Fruit fly (Drosophila melanogaster) whole organism, embryonic: ENCODE data around the gene Doc1.

Experiments
- CG1024 ChIP-seq: fragments of 200-800 bp; sonication (Bioruptor generic); IDR thresholded peaks from 2 replicates; pipeline ENCODE4 v1.3.6; 2022; ENCODE audit warnings: missing biosample characterization, missing genetic modification characterization
- CG10274 ChIP-seq: fragments of 200-800 bp; sonication (Bioruptor generic); optimal IDR thresholded peaks from 3 replicates; lab custom pipeline; 2017; ENCODE audit warnings: missing biosample characterization, mild to moderate bottlenecking, missing genetic modification characterization
- CG10431 ChIP-seq: fragments of 200-800 bp; sonication (Bioruptor generic); optimal IDR thresholded peaks from 3 replicates; lab custom pipeline; 2018; ENCODE audit warnings: missing biosample characterization, mild to moderate bottlenecking, missing genetic modification characterization
- CG10543 ChIP-seq: fragments of 200-800 bp; sonication (Bioruptor generic); optimal IDR thresholded peaks from 3 replicates; lab custom pipeline; 2017; ENCODE audit warnings: missing biosample characterization, mild to moderate bottlenecking, missing genetic modification characterization, moderate library complexity
- CG10565 ChIP-seq: fragments of 200-800 bp; sonication (Bioruptor generic); optimal IDR thresholded peaks from 3 replicates; lab custom pipeline; 2016; ENCODE audit warnings: missing biosample characterization, mild to moderate bottlenecking, missing genetic modification characterization
- CG10654 ChIP-seq: fragments of 200-800 bp; sonication (Bioruptor generic); optimal IDR thresholded peaks from 2 replicates; lab custom pipeline; 2016; ENCODE audit warnings: missing biosample characterization, missing genetic modification characterization
- CG10979 ChIP-seq: fragments of 200-800 bp; sonication (Bioruptor generic); optimal IDR thresholded peaks from 2 replicates; lab custom pipeline; 2018; ENCODE audit warnings: missing biosample characterization, mild to moderate bottlenecking, missing genetic modification characterization, moderate library complexity
- CG11456 ChIP-seq: fragments of 200-800 bp; sonication (Bioruptor generic); IDR thresholded peaks from 3 replicates; pipeline ENCODE4 v1.3.6; 2022; ENCODE audit warnings: missing biosample characterization, missing genetic modification characterization
- CG12219 ChIP-seq: fragments of 200-800 bp; sonication (Bioruptor generic); optimal IDR thresholded peaks from 3 replicates; lab custom pipeline; 2018; ENCODE audit warnings: missing biosample characterization, mild to moderate bottlenecking, missing genetic modification characterization
- CG12744 ChIP-seq: fragments of 200-800 bp; sonication (Bioruptor generic); optimal IDR thresholded peaks from 2 replicates; lab custom pipeline; 2016; ENCODE audit warnings: missing biosample characterization, missing genetic modification characterization
- CG15269 ChIP-seq: fragments of 200-800 bp; sonication (Bioruptor generic); optimal IDR thresholded peaks from 2 replicates; lab custom pipeline; 2018; ENCODE audit warnings: missing biosample characterization, mild to moderate bottlenecking, missing genetic modification characterization, moderate library complexity
- CG1602 ChIP-seq: fragments of 200-800 bp; sonication (Bioruptor generic); optimal IDR thresholded peaks from 3 replicates; lab custom pipeline; 2016; ENCODE audit warnings: missing biosample characterization, missing genetic modification characterization
- CG16779 ChIP-seq: fragments of 200-800 bp; sonication (Bioruptor generic); IDR thresholded peaks from 2 replicates; pipeline ENCODE4 v1.3.6; 2022; ENCODE audit warnings: missing biosample characterization, missing genetic modification characterization
- CG16863 ChIP-seq: fragments of 200-800 bp; sonication (Bioruptor generic); optimal IDR thresholded peaks from 3 replicates; lab custom pipeline; 2016; ENCODE audit warnings: missing biosample characterization, missing genetic modification characterization
- CG17359 ChIP-seq: fragments of 200-800 bp; sonication (Bioruptor generic); optimal IDR thresholded peaks from 3 replicates; lab custom pipeline; 2018; ENCODE audit warnings: missing biosample characterization, mild to moderate bottlenecking, missing genetic modification characterization, moderate library complexity
- CG18011 ChIP-seq: fragments of 200-800 bp; sonication (Bioruptor generic); optimal IDR thresholded peaks from 2 replicates; lab custom pipeline; 2017; ENCODE audit warnings: missing biosample characterization, missing genetic modification characterization, mild to moderate bottlenecking, moderate library complexity, missing genotype
- CG2116 ChIP-seq: fragments of 200-800 bp; sonication (Bioruptor generic); optimal IDR thresholded peaks from 3 replicates; lab custom pipeline; 2018; ENCODE audit warnings: missing biosample characterization, mild to moderate bottlenecking, missing genetic modification characterization
- CG30403 ChIP-seq: fragments of 200-800 bp; sonication (Bioruptor generic); optimal IDR thresholded peaks from 3 replicates; lab custom pipeline; 2016; ENCODE audit warnings: missing biosample characterization, missing genetic modification characterization
- CG6254 ChIP-seq: fragments of 200-800 bp; sonication (Bioruptor generic); optimal IDR thresholded peaks from 3 replicates; lab custom pipeline; 2017; ENCODE audit warnings: mild to moderate bottlenecking, missing biosample characterization, missing genetic modification reagents, missing genetic modification characterization
- CG7556 ChIP-seq: fragments of 200-800 bp; sonication (Bioruptor generic); optimal IDR thresholded peaks from 2 replicates; lab custom pipeline; 2017; ENCODE audit warnings: missing biosample characterization, mild to moderate bottlenecking, missing genetic modification characterization
- CG8290 ChIP-seq, 3 experiments: fragments of 200-800 bp; sonication (Bioruptor generic); optimal IDR thresholded peaks; 2 replicates each; lab custom pipeline; 2016 to 2019; ENCODE audit warnings: missing biosample characterization in 3 of 3, missing genetic modification characterization in 3 of 3, mild to moderate bottlenecking in 2 of 3, moderate library complexity in 1 of 3
- CkIIα-i1 ChIP-seq: fragments of 200-800 bp; sonication (Bioruptor generic); IDR thresholded peaks from 2 replicates; pipeline ENCODE4 v1.3.6; 2022; ENCODE audit warnings: missing biosample characterization, missing genetic modification characterization
- CrebB ChIP-seq: fragments of 200-800 bp; sonication (Bioruptor generic); optimal IDR thresholded peaks from 3 replicates; lab custom pipeline; 2018; ENCODE audit warnings: missing biosample characterization, mild to moderate bottlenecking, missing genetic modification characterization
- Doc2 ChIP-seq: fragments of 200-800 bp; sonication (Bioruptor generic); IDR thresholded peaks from 2 replicates; pipeline ENCODE4 v1.3.6; 2022; ENCODE audit warnings: missing biosample characterization, missing genetic modification characterization
- Drgx ChIP-seq: fragments of 200-800 bp; sonication (Bioruptor generic); IDR thresholded peaks from 2 replicates; pipeline ENCODE4 v1.3.6; 2022; ENCODE audit warnings: missing biosample characterization, missing genetic modification characterization
- Eip74EF ChIP-seq, 2 experiments: fragments of 200-800 bp in 1 of 2; fragments of >200 bp in 1 of 2; sonication (Bioruptor generic) in 1 of 2; optimal IDR thresholded peaks; 2 replicates each; lab custom pipeline; 2017 to 2019; ENCODE audit warnings: missing biosample characterization in 2 of 2, missing genetic modification characterization in 2 of 2, mild to moderate bottlenecking in 1 of 2, moderate library complexity in 1 of 2
- Fer3 ChIP-seq: fragments of 200-800 bp; sonication (Bioruptor generic); optimal IDR thresholded peaks from 2 replicates; lab custom pipeline; 2018; ENCODE audit warnings: missing biosample characterization, mild to moderate bottlenecking, missing genetic modification characterization, moderate library complexity
- GATAe ChIP-seq: fragments of 200-800 bp; sonication (Bioruptor generic); conservative IDR thresholded peaks from 2 replicates; pipeline ENCODE4 v1.3.6; 2022; ENCODE audit warnings: missing biosample characterization, missing genetic modification characterization
- Gug ChIP-seq: fragments of 200-800 bp; sonication (Bioruptor generic); IDR thresholded peaks from 4 replicates; pipeline ENCODE4 v1.3.6; 2022; ENCODE audit warnings: missing biosample characterization, missing genetic modification characterization
- HLH4C ChIP-seq: fragments of 200-800 bp; sonication (Bioruptor generic); IDR thresholded peaks from 3 replicates; pipeline ENCODE4 v1.3.6; 2022; ENCODE audit warnings: missing biosample characterization, missing genetic modification characterization; ENCODE audit not compliant: partially characterized antibody
- Hey ChIP-seq: fragments of 200-800 bp; sonication (Bioruptor generic); optimal IDR thresholded peaks from 3 replicates; lab custom pipeline; 2018; ENCODE audit warnings: missing biosample characterization, mild to moderate bottlenecking, missing genetic modification characterization
- Kr ChIP-seq: fragments of 200-800 bp; sonication (Bioruptor generic); optimal IDR thresholded peaks from 2 replicates; lab custom pipeline; 2017; ENCODE audit warnings: missing biosample characterization, mild to moderate bottlenecking, missing genetic modification characterization
- MTF-1 ChIP-seq: fragments of 200-800 bp; sonication (Bioruptor generic); optimal IDR thresholded peaks from 2 replicates; lab custom pipeline; 2018; ENCODE audit warnings: missing biosample characterization, mild to moderate bottlenecking, missing genetic modification characterization, borderline replicate concordance
- Pdp1 ChIP-seq, 2 experiments: fragments of 200-800 bp; sonication (Bioruptor generic); optimal IDR thresholded peaks; 3 replicates each; lab custom pipeline; 2016; ENCODE audit warnings: missing biosample characterization in 2 of 2, missing genetic modification characterization in 2 of 2, mild to moderate bottlenecking in 1 of 2, moderate library complexity in 1 of 2
- Trl ChIP-seq, 3 experiments: fragments of >200 bp in 2 of 3; fragments of 200-800 bp in 1 of 3; sonication (Bioruptor generic) in 1 of 3; optimal IDR thresholded peaks; 2 replicates in 1 of 3; 3 replicates in 2 of 3; lab custom pipeline; 2016 to 2017; ENCODE audit warnings: missing biosample characterization in 1 of 3, missing genetic modification characterization in 1 of 3
- ash1 ChIP-seq: fragments of 200-800 bp; sonication (Bioruptor generic); optimal IDR thresholded peaks from 2 replicates; lab custom pipeline; 2018; ENCODE audit warnings: missing biosample characterization, mild to moderate bottlenecking, missing genetic modification characterization
- fd64A ChIP-seq: fragments of 200-800 bp; sonication (Bioruptor generic); optimal IDR thresholded peaks from 3 replicates; lab custom pipeline; 2018; ENCODE audit warnings: missing biosample characterization, mild to moderate bottlenecking, missing genetic modification characterization
- gcm ChIP-seq: fragments of 200-800 bp; sonication (Bioruptor generic); optimal IDR thresholded peaks from 2 replicates; lab custom pipeline; 2019; ENCODE audit warnings: missing biosample characterization, mild to moderate bottlenecking, missing genetic modification characterization, moderate library complexity
- ind ChIP-seq: fragments of 200-800 bp; sonication (Bioruptor generic); optimal IDR thresholded peaks from 3 replicates; lab custom pipeline; 2016; ENCODE audit warnings: missing biosample characterization, missing genetic modification characterization
- jigr1 ChIP-seq: fragments of 200-800 bp; sonication (Bioruptor generic); IDR thresholded peaks from 3 replicates; pipeline ENCODE4 v1.3.6; 2022; ENCODE audit warnings: missing biosample characterization, missing genetic modification characterization
- lilli ChIP-seq: fragments of 200-800 bp; sonication (Bioruptor generic); optimal IDR thresholded peaks from 3 replicates; lab custom pipeline; 2016; ENCODE audit warnings: missing biosample characterization, missing genetic modification characterization
- nerfin-1 ChIP-seq: fragments of 200-800 bp; sonication (Bioruptor generic); optimal IDR thresholded peaks from 3 replicates; lab custom pipeline; 2019; ENCODE audit warnings: missing biosample characterization, mild to moderate bottlenecking, missing genetic modification characterization, moderate library complexity
- nmo ChIP-seq: fragments of 200-800 bp; sonication (Bioruptor generic); optimal IDR thresholded peaks from 2 replicates; lab custom pipeline; 2018; ENCODE audit warnings: missing biosample characterization, mild to moderate bottlenecking, missing genetic modification characterization, moderate library complexity
- pho ChIP-seq: fragments of 200-800 bp; sonication (Bioruptor generic); optimal IDR thresholded peaks from 2 replicates; lab custom pipeline; 2016; ENCODE audit warnings: missing biosample characterization, missing genetic modification characterization
- ro ChIP-seq: fragments of 200-800 bp; sonication (Bioruptor generic); IDR thresholded peaks from 2 replicates; pipeline ENCODE4 v1.3.6; 2022; ENCODE audit warnings: missing biosample characterization, missing genetic modification characterization
- salm ChIP-seq: fragments of 200-800 bp; sonication (Bioruptor generic); optimal IDR thresholded peaks from 2 replicates; lab custom pipeline; 2018; ENCODE audit warnings: missing biosample characterization, mild to moderate bottlenecking, missing genetic modification characterization
- schlank ChIP-seq: fragments of 200-800 bp; sonication (Bioruptor generic); optimal IDR thresholded peaks from 2 replicates; lab custom pipeline; 2018; ENCODE audit warnings: missing biosample characterization, mild to moderate bottlenecking, missing genetic modification characterization
- sd ChIP-seq: fragments of 200-800 bp; sonication (Bioruptor generic); optimal IDR thresholded peaks from 3 replicates; lab custom pipeline; 2018; ENCODE audit warnings: missing biosample characterization, mild to moderate bottlenecking, missing genetic modification characterization, moderate library complexity
- slou ChIP-seq: fragments of 200-800 bp; sonication (Bioruptor generic); optimal IDR thresholded peaks from 3 replicates; lab custom pipeline; 2016; ENCODE audit warnings: missing biosample characterization, missing genetic modification characterization
- trem ChIP-seq: fragments of 200-800 bp; optimal IDR thresholded peaks from 3 replicates; lab custom pipeline; 2019; ENCODE audit warnings: missing biosample characterization, mild to moderate bottlenecking, missing genetic modification characterization, moderate library complexity

Gene Doc1

dm6 chr3L:9004788-9005246, 36.4 kb upstream of the Doc1 start, which contains the start of gene Doc3 (continued):
- TF ChIP-seq Pdp1 (GFP tag; optimal IDR thresholded peaks at IDR 0.05; lab: Kevin White, UChicago): peak in 1 of 2 experiments; percentile 74
- TF ChIP-seq ro (GFP tag; lab: Robert Waterston, UW): no peak
- no peak for TF ChIP-seq CG12744 (GFP tag; lab: Kevin White, UChicago)
- TF ChIP-seq slou (GFP tag; lab: Kevin White, UChicago): no peak
- TF ChIP-seq Kr (GFP tag; lab: Kevin White, UChicago): no peak
- no peak for TF ChIP-seq CG12219 (GFP tag; lab: Kevin White, UChicago)
- TF ChIP-seq CG17359 (tag; lab: Kevin White, UChicago): no peak
- TF ChIP-seq CG10979 (tag; lab: Kevin White, UChicago): no peak
- no peak for TF ChIP-seq Gug
- TF ChIP-seq trem (tag; lab: Kevin White, UChicago): no peak
- TF ChIP-seq Eip74EF (GFP tag; optimal IDR thresholded peaks at IDR 0.05; lab: Kevin White, UChicago): no peak
- TF ChIP-seq CG2116 (GFP tag; lab: Kevin White, UChicago): no peak
- TF ChIP-seq CG10654 (GFP tag; lab: Kevin White, UChicago): no peak
- no peak for TF ChIP-seq MTF-1 (GFP tag; lab: Kevin White, UChicago)
- no peak for TF ChIP-seq ind
- TF ChIP-seq Trl (optimal IDR thresholded peaks at IDR 0.05; lab: Kevin White, UChicago): peak; percentile 49 to 60
- TF ChIP-seq Trl (GFP tag; optimal IDR thresholded peaks at IDR 0.05; lab: Kevin White, UChicago): no peak
- TF ChIP-seq Fer3 (tag; lab: Kevin White, UChicago): no peak
- no peak for TF ChIP-seq schlank
- no peak for TF ChIP-seq CG10565 (GFP tag; lab: Kevin White, UChicago)
- no peak for TF ChIP-seq CG16863 (GFP tag; lab: Kevin White, UChicago)
- TF ChIP-seq Hey: no peak
- TF ChIP-seq lilli (GFP tag; lab: Kevin White, UChicago): no peak
- no peak for TF ChIP-seq Drgx
- no peak for TF ChIP-seq CrebB (tag; lab: Kevin White, UChicago)
- TF ChIP-seq CG1602 (GFP tag; lab: Kevin White, UChicago): no peak
- no peak for TF ChIP-seq ash1 (GFP tag; lab: Kevin White, UChicago)
- TF ChIP-seq CG18011 (GFP tag; lab: Kevin White, UChicago): no peak
- TF ChIP-seq nerfin-1 (tag; lab: Kevin White, UChicago): no peak
- TF ChIP-seq CG10274 (GFP tag; lab: Kevin White, UChicago): no peak
- no peak for TF ChIP-seq CG1024 (GFP tag; lab: Robert Waterston, UW)
- TF ChIP-seq GATAe (GFP tag; lab: Robert Waterston, UW): peak; percentile 82
- TF ChIP-seq nmo (GFP tag; lab: Kevin White, UChicago): no peak
- TF ChIP-seq CkIIα-i1 (GFP tag; lab: Robert Waterston, UW): no peak
- no peak for TF ChIP-seq fd64A
- TF ChIP-seq Doc2 (GFP tag; lab: Robert Waterston, UW): no peak
- TF ChIP-seq HLH4C (GFP tag; lab: Robert Waterston, UW): 0 out of 3 replicates have a peak, but pooled peaks have one; percentile 41
- TF ChIP-seq sd (tag; lab: Kevin White, UChicago): peak; percentile 70
- no peak for TF ChIP-seq pho (GFP tag; lab: Kevin White, UChicago)
- no peak for TF ChIP-seq CG16779
- no peak for TF ChIP-seq CG8290 (GFP tag; optimal IDR thresholded peaks at IDR 0.05; lab: Kevin White, UChicago)
- TF ChIP-seq CG8290 (tag; optimal IDR thresholded peaks at IDR 0.05; lab: Kevin White, UChicago): no peak
- TF ChIP-seq gcm (GFP tag; lab: Kevin White, UChicago): peak; percentile 11
- TF ChIP-seq CG11456: no peak
- no peak for TF ChIP-seq jigr1 (GFP tag; lab: Robert Waterston, UW)
- peak; percentile 70 for TF ChIP-seq CG10543
- TF ChIP-seq salm (tag; lab: Kevin White, UChicago): no peak
- TF ChIP-seq CG6254: no peak
- TF ChIP-seq CG15269 (tag; lab: Kevin White, UChicago): no peak
- TF ChIP-seq CG7556 (GFP tag; lab: Kevin White, UChicago): no peak
- TF ChIP-seq CG10431: no peak
- no peak for TF ChIP-seq CG30403 (GFP tag; lab: Kevin White, UChicago)
